Worm (Caenorhabditis elegans) whole organism, L4 larva: ENCODE results near the gene madf-5.

ENCODE experiments used
- D1046.2 ChIP-seq: fragments of 200-800 bp; sonication (Bioruptor generic); IDR thresholded peaks from 2 replicates; pipeline ENCODE4 v1.3.6; 2022; ENCODE audit warnings: missing genetic modification characterization, missing compliant biosample characterization
- F10B5.3 ChIP-seq: sonication (generic microtip); optimal IDR thresholded peaks from 2 replicates; lab custom pipeline; 2016; ENCODE audit warnings: mild to moderate bottlenecking, missing genetic modification characterization, missing compliant biosample characterization
- F37D6.2 ChIP-seq: sonication (generic microtip); optimal IDR thresholded peaks from 2 replicates; lab custom pipeline; 2016; ENCODE audit warnings: mild to moderate bottlenecking, missing genetic modification characterization, missing compliant biosample characterization
- F49E8.2 ChIP-seq: sonication (generic microtip); optimal IDR thresholded peaks from 2 replicates; lab custom pipeline; 2016; ENCODE audit warnings: missing compliant biosample characterization, mild to moderate bottlenecking, missing genetic modification characterization, borderline replicate concordance
- T26A8.4 ChIP-seq: fragments of 200-800 bp; sonication (Bioruptor generic); IDR thresholded peaks from 2 replicates; pipeline ENCODE4 v1.3.6; 2022; ENCODE audit warnings: missing genetic modification characterization, missing compliant biosample characterization
- Y75B8A.6 ChIP-seq: fragments of 200-800 bp; sonication (Bioruptor generic); IDR thresholded peaks from 2 replicates; pipeline ENCODE4 v1.3.6; 2022; ENCODE audit warnings: missing genetic modification reagents, missing genetic modification characterization, missing compliant biosample characterization
- ZK337.2 ChIP-seq: fragments of 200-800 bp; sonication (Bioruptor generic); IDR thresholded peaks from 2 replicates; pipeline ENCODE4 v1.3.6; 2022; ENCODE audit warnings: missing genetic modification reagents, missing genetic modification characterization, missing compliant biosample characterization
- ZK546.5 ChIP-seq, 2 experiments: sonication (generic microtip); optimal IDR thresholded peaks; 2 replicates each; lab custom pipeline; 2017; ENCODE audit warnings: missing biosample characterization in 2 of 2, missing genetic modification characterization in 2 of 2
- aha-1 ChIP-seq: fragments of 150-350 bp; peaks from one replicate; lab custom pipeline; 2014; ENCODE audit warnings: missing biosample characterization, missing genetic modification characterization
- ceh-20 ChIP-seq: fragments of 200-800 bp; sonication (Bioruptor generic); IDR thresholded peaks from 2 replicates; pipeline ENCODE4 v1.3.6; 2022; ENCODE audit warnings: missing genetic modification reagents, missing genetic modification characterization, missing compliant biosample characterization
- ceh-32 ChIP-seq: sonication (generic microtip); optimal IDR thresholded peaks from 2 replicates; lab custom pipeline; 2016; ENCODE audit warnings: mild to moderate bottlenecking, missing genetic modification characterization, missing compliant biosample characterization; ENCODE audit not compliant: poor library complexity
- ceh-44 ChIP-seq: fragments of 200-800 bp; sonication (Bioruptor generic); IDR thresholded peaks from 2 replicates; pipeline ENCODE4 v1.3.6; 2022; ENCODE audit warnings: missing genetic modification reagents, missing genetic modification characterization, missing compliant biosample characterization
- ctbp-1 ChIP-seq: fragments of 200-800 bp; sonication (Bioruptor generic); IDR thresholded peaks from 2 replicates; pipeline ENCODE4 v1.3.6; 2022; ENCODE audit warnings: missing genetic modification reagents, missing genetic modification characterization, missing compliant biosample characterization
- daf-16 ChIP-seq, 3 experiments: sonication (generic microtip); optimal IDR thresholded peaks; 2 replicates each; lab custom pipeline; 2016 to 2017; ENCODE audit warnings: missing genetic modification characterization in 3 of 3, missing genetic modification reagents in 3 of 3, mild to moderate bottlenecking in 2 of 3, missing compliant biosample characterization in 2 of 3, missing biosample characterization in 1 of 3, moderate library complexity in 1 of 3
- daf-19 ChIP-seq: fragments of 200-800 bp; sonication (Bioruptor generic); conservative IDR thresholded peaks from 2 replicates; pipeline ENCODE4 v1.3.6; 2022; ENCODE audit warnings: missing genetic modification characterization, missing compliant biosample characterization
- dmd-6 ChIP-seq: fragments of 200-800 bp; sonication (Bioruptor generic); IDR thresholded peaks from 2 replicates; pipeline ENCODE4 v1.3.6; 2022; ENCODE audit warnings: missing genetic modification reagents, missing genetic modification characterization, missing compliant biosample characterization
- dmd-8 ChIP-seq: fragments of 200-800 bp; sonication (Bioruptor generic); IDR thresholded peaks from 2 replicates; pipeline ENCODE4 v1.3.6; 2022; ENCODE audit warnings: missing genetic modification characterization, missing compliant biosample characterization
- dpl-1 ChIP-seq: fragments of 150-350 bp; optimal IDR thresholded peaks from 2 replicates; lab custom pipeline; 2014; ENCODE audit warnings: missing biosample characterization, missing genetic modification reagents, missing genetic modification characterization
- duxl-1 ChIP-seq: sonication (generic microtip); optimal IDR thresholded peaks from 2 replicates; lab custom pipeline; 2016; ENCODE audit warnings: mild to moderate bottlenecking, missing genetic modification characterization, moderate library complexity, missing compliant biosample characterization; ENCODE audit not compliant: poor library complexity
- dve-1 ChIP-seq: sonication (generic microtip); optimal IDR thresholded peaks from 2 replicates; lab custom pipeline; 2017; ENCODE audit warnings: antibody characterized with exemption, mild to moderate bottlenecking, missing genetic modification characterization, missing compliant biosample characterization; ENCODE audit not compliant: insufficient read depth
- egl-43 ChIP-seq: fragments of 200-800 bp; sonication (Bioruptor generic); IDR thresholded peaks from 2 replicates; pipeline ENCODE4 v1.3.6; 2022; ENCODE audit warnings: missing genetic modification reagents, missing genetic modification characterization, missing compliant biosample characterization
- fkh-10 ChIP-seq: fragments of 150-350 bp; optimal IDR thresholded peaks from 2 replicates; lab custom pipeline; 2014; ENCODE audit warnings: missing biosample characterization, missing genetic modification reagents, missing genetic modification characterization
- gei-8 ChIP-seq: fragments of 200-800 bp; sonication (Bioruptor generic); optimal IDR thresholded peaks from 2 replicates; lab custom pipeline; 2018; ENCODE audit warnings: mild to moderate bottlenecking, missing genetic modification characterization, missing compliant biosample characterization
- jun-1 ChIP-seq: fragments of 150-350 bp; optimal IDR thresholded peaks from 2 replicates; lab custom pipeline; 2014; ENCODE audit warnings: missing biosample characterization, missing genetic modification reagents, missing genetic modification characterization
- lim-7 ChIP-seq: fragments of 200-800 bp; sonication (Bioruptor generic); IDR thresholded peaks from 2 replicates; pipeline ENCODE4 v1.3.6; 2022; ENCODE audit warnings: missing genetic modification characterization, missing compliant biosample characterization
- lin-1 ChIP-seq: fragments of 200-800 bp; sonication (Bioruptor generic); IDR thresholded peaks from 2 replicates; pipeline ENCODE4 v1.3.6; 2022; ENCODE audit warnings: missing genetic modification reagents, missing genetic modification characterization, missing compliant biosample characterization
- lin-15B ChIP-seq: fragments of 150-350 bp; sonication (generic microtip); optimal IDR thresholded peaks from 3 replicates; lab custom pipeline; 2014; ENCODE audit warnings: missing biosample characterization, missing genetic modification characterization
- lin-29 ChIP-seq: fragments of 200-800 bp; sonication (Bioruptor generic); IDR thresholded peaks from 2 replicates; pipeline ENCODE4 v1.3.6; 2022; ENCODE audit warnings: missing genetic modification reagents, missing genetic modification characterization, missing compliant biosample characterization
- lsy-2 ChIP-seq, 2 experiments: fragments of 150-350 bp in 1 of 2; sonication (generic microtip) in 1 of 2; optimal IDR thresholded peaks; 2 replicates each; lab custom pipeline; 2014 to 2017; ENCODE audit warnings: missing biosample characterization in 2 of 2, missing genetic modification characterization in 2 of 2
- mdt-29 ChIP-seq: fragments of 200-800 bp; sonication (Bioruptor generic); IDR thresholded peaks from 2 replicates; pipeline ENCODE4 v1.3.6; 2022; ENCODE audit warnings: missing genetic modification reagents, missing genetic modification characterization, missing compliant biosample characterization
- mxl-2 ChIP-seq: fragments of 200-800 bp; sonication (Bioruptor generic); conservative IDR thresholded peaks from 2 replicates; pipeline ENCODE4 v1.3.6; 2022; ENCODE audit warnings: missing genetic modification reagents, missing genetic modification characterization, missing compliant biosample characterization
- nhr-10 ChIP-seq: fragments of 150-350 bp; optimal IDR thresholded peaks from 2 replicates; lab custom pipeline; 2014; ENCODE audit warnings: missing biosample characterization, missing genetic modification characterization
- nhr-28 ChIP-seq: fragments of 150-350 bp; optimal IDR thresholded peaks from 2 replicates; lab custom pipeline; 2014; ENCODE audit warnings: missing biosample characterization, missing genetic modification characterization
- nhr-42 ChIP-seq: fragments of 200-800 bp; sonication (Bioruptor generic); IDR thresholded peaks from 2 replicates; pipeline ENCODE4 v1.3.6; 2022; ENCODE audit warnings: missing genetic modification characterization, missing compliant biosample characterization
- nhr-76 ChIP-seq: fragments of 150-350 bp; optimal IDR thresholded peaks from 2 replicates; lab custom pipeline; 2014; ENCODE audit warnings: missing biosample characterization, missing genetic modification characterization
- nhr-77 ChIP-seq: fragments of 150-350 bp; optimal IDR thresholded peaks from 2 replicates; lab custom pipeline; 2014; ENCODE audit warnings: missing biosample characterization, missing genetic modification characterization
- pqm-1 ChIP-seq: sonication (generic microtip); optimal IDR thresholded peaks from 2 replicates; lab custom pipeline; 2017; ENCODE audit warnings: missing biosample characterization, missing genetic modification characterization
- rbr-2 ChIP-seq: sonication (generic microtip); optimal IDR thresholded peaks from 2 replicates; lab custom pipeline; 2016; ENCODE audit warnings: missing genotype, missing genetic modification characterization, missing compliant biosample characterization
- saeg-2 ChIP-seq: fragments of 200-800 bp; sonication (Bioruptor generic); IDR thresholded peaks from 2 replicates; pipeline ENCODE4 v1.3.6; 2022; ENCODE audit warnings: missing genetic modification reagents, missing genetic modification characterization, missing compliant biosample characterization
- snpc-1.2 ChIP-seq: fragments of 200-800 bp; sonication (Bioruptor generic); IDR thresholded peaks from 2 replicates; pipeline ENCODE4 v1.3.6; 2022; ENCODE audit warnings: missing genetic modification reagents, missing genetic modification characterization, missing compliant biosample characterization
- spr-1 ChIP-seq: sonication (generic microtip); optimal IDR thresholded peaks from 2 replicates; lab custom pipeline; 2016; ENCODE audit warnings: mild to moderate bottlenecking, missing genetic modification characterization, missing compliant biosample characterization
- spr-3 ChIP-seq: fragments of 200-800 bp; sonication (Bioruptor generic); optimal IDR thresholded peaks from 2 replicates; lab custom pipeline; 2018; ENCODE audit warnings: mild to moderate bottlenecking, missing genetic modification characterization, missing compliant biosample characterization
- tag-97 ChIP-seq: fragments of 200-800 bp; sonication (Bioruptor generic); IDR thresholded peaks from 2 replicates; pipeline ENCODE4 v1.3.6; 2022; ENCODE audit warnings: missing genetic modification characterization, missing compliant biosample characterization
- tra-1 ChIP-seq: fragments of 200-800 bp; sonication (Bioruptor generic); IDR thresholded peaks from 2 replicates; pipeline ENCODE4 v1.3.6; 2022; ENCODE audit warnings: missing genetic modification reagents, missing genetic modification characterization, missing compliant biosample characterization
- unc-130 ChIP-seq: sonication (generic microtip); optimal IDR thresholded peaks from 2 replicates; lab custom pipeline; 2016; ENCODE audit warnings: missing genetic modification reagents, missing genetic modification characterization, missing compliant biosample characterization
- zfp-2 ChIP-seq: sonication (generic microtip); optimal IDR thresholded peaks from 2 replicates; lab custom pipeline; 2016; ENCODE audit warnings: mild to moderate bottlenecking, missing genetic modification characterization, missing compliant biosample characterization
- zfp-3 ChIP-seq: fragments of 200-800 bp; sonication (Bioruptor generic); conservative IDR thresholded peaks from 2 replicates; pipeline ENCODE4 v1.3.6; 2022; ENCODE audit warnings: missing genetic modification reagents, missing genetic modification characterization, missing compliant biosample characterization

Gene madf-5

DNA sequence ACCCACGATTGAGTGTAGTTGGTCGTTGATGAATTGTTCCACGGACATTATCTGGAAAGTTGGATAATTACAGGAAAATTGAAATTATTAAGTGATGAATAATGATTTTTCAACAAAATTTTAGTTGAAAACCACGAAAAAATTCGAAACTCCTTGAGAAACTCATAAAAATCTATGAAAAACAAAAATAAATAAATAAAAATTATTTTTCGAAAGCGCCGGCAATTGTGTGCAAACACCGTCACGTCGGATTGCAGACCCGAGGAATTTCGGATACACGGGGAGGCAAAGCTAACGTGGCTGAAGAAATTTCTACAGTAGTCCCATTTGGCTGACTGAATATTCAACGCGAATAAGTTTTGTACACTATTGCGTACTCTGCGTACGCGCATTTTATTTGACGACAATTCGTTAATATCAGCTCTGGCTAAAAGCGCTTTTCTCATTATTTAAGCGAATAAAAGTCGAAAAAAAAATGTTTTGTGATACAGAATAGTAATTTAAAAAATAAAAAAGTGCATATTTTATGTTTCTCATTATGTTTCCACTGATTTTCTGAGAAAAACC is 11.8 kb upstream of the madf-5 start, which contains the start of gene mog-4 (continued):
- peak; percentile 100 for TF ChIP-seq zfp-3 (GFP tag; lab: Robert Waterston, UW)
- peak; percentile 79 for TF ChIP-seq dpl-1 (GFP tag; lab: Kevin White, UChicago)
- TF ChIP-seq dmd-8 (GFP tag; lab: Robert Waterston, UW), result peak; percentile 83
- TF ChIP-seq nhr-28 (tag; lab: Kevin White, UChicago), result peak; percentile 58
- TF ChIP-seq Y75B8A.6, result peak; percentile 100
- TF ChIP-seq fkh-10 (GFP tag; lab: Kevin White, UChicago), result peak; percentile 75
- TF ChIP-seq lsy-2 (tag; optimal IDR thresholded peaks at IDR 0.05; lab: Kevin White, UChicago), result peak; percentile 97 to 99
- peak; percentile 100 for TF ChIP-seq tag-97 (GFP tag; lab: Robert Waterston, UW)
- TF ChIP-seq F49E8.2 (tag; lab: Kevin White, UChicago), result peak; percentile 84
- TF ChIP-seq mdt-29, result peak; percentile 99
- peak; percentile 99 for TF ChIP-seq T26A8.4 (GFP tag; lab: Robert Waterston, UW)
- peak; percentile 43 for TF ChIP-seq nhr-76 (tag; lab: Kevin White, UChicago)
- peak; percentile 92 for TF ChIP-seq F37D6.2 (tag; lab: Kevin White, UChicago)
- TF ChIP-seq nhr-42 (GFP tag; lab: Robert Waterston, UW), result peak; percentile 100
- peak; percentile 5 for TF ChIP-seq pqm-1 (tag; lab: Kevin White, UChicago)
- peak; percentile 100 for TF ChIP-seq dmd-6
- peak; percentile 84 for TF ChIP-seq spr-3 (GFP tag; lab: Kevin White, UChicago)
- TF ChIP-seq ceh-20 (GFP tag; lab: Robert Waterston, UW), result peak; percentile 100
- TF ChIP-seq mxl-2, result peak; percentile 94
- TF ChIP-seq nhr-77 (tag; lab: Kevin White, UChicago), result peak; percentile 99
- peak; percentile 84 for TF ChIP-seq aha-1 (tag; lab: Kevin White, UChicago)
- peak; percentile 100 for TF ChIP-seq tra-1
- TF ChIP-seq duxl-1, result peak; percentile 92
- TF ChIP-seq ZK546.5 (tag; optimal IDR thresholded peaks at IDR 0.05; lab: Kevin White, UChicago), result peak in 1 of 2 experiments; percentile 63
- TF ChIP-seq rbr-2 (tag; lab: Kevin White, UChicago), result peak; percentile 98
- peak; percentile 98 for TF ChIP-seq D1046.2
- TF ChIP-seq ceh-44 (GFP tag; lab: Robert Waterston, UW), result peak; percentile 99
- peak; percentile 94 for TF ChIP-seq dve-1 (tag; lab: Kevin White, UChicago)
- peak; percentile 41 for TF ChIP-seq gei-8 (GFP tag; lab: Kevin White, UChicago)
- peak; percentile 87 for TF ChIP-seq zfp-2 (tag; lab: Kevin White, UChicago)
- peak; percentile 98 for TF ChIP-seq daf-19
- peak; percentile 74 for TF ChIP-seq F10B5.3 (tag; lab: Kevin White, UChicago)
- peak; percentile 98 for TF ChIP-seq egl-43 (GFP tag; lab: Robert Waterston, UW)
- TF ChIP-seq ctbp-1 (GFP tag; lab: Robert Waterston, UW), result peak; percentile 99
- TF ChIP-seq unc-130 (GFP tag; lab: Kevin White, UChicago), result peak; percentile 98
- TF ChIP-seq lin-29, result peak; percentile 98
- peak; percentile 98 for TF ChIP-seq saeg-2 (GFP tag; lab: Robert Waterston, UW)
- peak; percentile 91 for TF ChIP-seq snpc-1.2 (GFP tag; lab: Robert Waterston, UW)
- peak; percentile 57 for TF ChIP-seq ceh-32 (tag; lab: Kevin White, UChicago)
- peak; percentile 98 for TF ChIP-seq lin-1 (GFP tag; lab: Robert Waterston, UW)
- TF ChIP-seq lin-15B, result peak; percentile 59
- peak; percentile 82 for TF ChIP-seq lim-7 (GFP tag; lab: Robert Waterston, UW)
- TF ChIP-seq jun-1, result peak; percentile 40
- peak; percentile 100 for TF ChIP-seq ZK337.2 (GFP tag; lab: Robert Waterston, UW)
- peak; percentile 93 for TF ChIP-seq spr-1
- peak; percentile 62 for TF ChIP-seq nhr-10 (tag; lab: Kevin White, UChicago)
- TF ChIP-seq daf-16 (GFP tag; optimal IDR thresholded peaks at IDR 0.05; lab: Kevin White, UChicago), result peak; percentile 70 to 92
- TF ChIP-seq daf-16 (tag; optimal IDR thresholded peaks at IDR 0.05; lab: Kevin White, UChicago), result peak; percentile 76
- TF ChIP-seq, all 104 proteins: peak for 78; not testable (repeated sequence) for 26
